Worm (Caenorhabditis elegans): ENCODE results near the gene Y43H11AL.1.

Y43H11AL.1 gene

DNA sequence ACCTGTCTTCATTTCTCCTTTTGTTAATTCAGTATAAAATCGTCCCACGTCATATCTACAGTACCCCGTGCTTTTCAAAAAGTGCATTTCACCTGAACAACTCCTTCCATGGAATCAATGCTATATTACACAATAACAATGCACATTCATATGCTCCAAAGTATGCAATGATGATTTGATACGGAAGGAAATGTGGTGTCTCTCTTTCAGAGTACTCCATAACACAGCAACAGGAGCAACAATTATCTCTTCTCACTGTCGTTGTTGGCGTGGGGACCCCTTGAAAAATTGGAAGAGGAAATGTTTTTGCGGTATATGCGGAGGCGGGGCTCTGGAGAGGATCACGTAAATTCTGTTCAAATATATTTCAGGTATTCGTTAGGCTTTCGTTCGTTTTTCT, 25.0 kb upstream of the Y43H11AL.1 start, which contains the start of gene cat-2:
cat-2 (plus strand) TSS at position 301 of the 400 bp plus-strand sequence.
- TF ChIP-seq aly-2 (tag; optimal IDR thresholded peaks at IDR 0.05) (no peak), egl-27 (tag; optimal IDR thresholded peaks at IDR 0.05) (no peak), lin-39 (tag; optimal IDR thresholded peaks at IDR 0.05) (peak; percentile 29), ztf-11 (tag; optimal IDR thresholded peaks at IDR 0.05) (no peak), nhr-43 (tag; optimal IDR thresholded peaks at IDR 0.05; ENCODE audit: poor library complexity, severe bottlenecking) (no peak)

DNA sequence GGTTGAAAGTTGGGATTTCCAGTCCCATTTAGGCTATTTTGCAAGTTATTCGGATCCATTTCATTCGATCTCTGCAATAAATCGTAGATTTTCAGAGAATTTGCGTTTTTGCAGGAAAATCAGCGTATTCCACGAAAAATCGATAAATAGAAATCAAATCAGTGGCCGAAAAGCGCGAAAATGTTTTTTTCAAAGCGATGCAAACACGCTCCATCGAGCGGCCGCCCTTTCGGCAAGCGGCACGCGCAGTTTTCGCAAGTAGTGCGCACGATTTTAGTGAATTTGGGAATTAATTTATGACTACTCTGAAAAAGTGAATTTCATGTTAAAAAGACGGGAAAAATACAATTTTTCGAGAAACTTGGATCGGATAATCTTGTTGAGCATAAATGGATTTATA, 22.6 kb upstream of the Y43H11AL.1 start:
- TF ChIP-seq ceh-9 (tag; optimal IDR thresholded peaks at IDR 0.05) (no peak), fkh-10 (GFP tag; optimal IDR thresholded peaks at IDR 0.05) (peak; percentile 91), lsy-12 (tag; optimal IDR thresholded peaks at IDR 0.05) (peak; percentile 85), unc-62 (GFP tag; optimal IDR thresholded peaks at IDR 0.05) (peak; percentile 30), ceh-82 (tag; optimal IDR thresholded peaks at IDR 0.05) (peak; percentile 92), egl-27 (tag; optimal IDR thresholded peaks at IDR 0.05) (peak; percentile 57), jun-1 (tag; optimal IDR thresholded peaks at IDR 0.05) (peak; percentile 84), nfya-1 (tag; optimal IDR thresholded peaks at IDR 0.05; ENCODE audit: insufficient read depth) (peak; percentile 93), elt-2 (tag; optimal IDR thresholded peaks at IDR 0.05) (peak; percentile 78), zag-1 (tag; optimal IDR thresholded peaks at IDR 0.05) (peak; percentile 19), ceh-16 (tag; optimal IDR thresholded peaks at IDR 0.05) (peak; percentile 5), ama-1 (optimal IDR thresholded peaks at IDR 0.05) (peak; percentile 63), nhr-43 (tag; optimal IDR thresholded peaks at IDR 0.05; ENCODE audit: poor library complexity, severe bottlenecking) (peak; percentile 97), elt-3 (tag; optimal IDR thresholded peaks at IDR 0.05) (peak in 1 of 3 experiments; percentile 43), nhr-12 (tag; optimal IDR thresholded peaks at IDR 0.05) (no peak), ZK546.5 (tag; optimal IDR thresholded peaks at IDR 0.05) (no peak), nhr-76 (tag; optimal IDR thresholded peaks at IDR 0.05) (peak; percentile 81), ztf-4 (tag; optimal IDR thresholded peaks at IDR 0.05) (no peak), nhr-11 (tag; optimal IDR thresholded peaks at IDR 0.05) (peak; percentile 54), hmg-11 (tag; optimal IDR thresholded peaks at IDR 0.05) (peak; percentile 97), nhr-77 (tag; optimal IDR thresholded peaks at IDR 0.05) (peak; percentile 87), mdl-1 (tag; optimal IDR thresholded peaks at IDR 0.05) (no peak), sea-2 (GFP tag; optimal IDR thresholded peaks at IDR 0.05) (no peak), R02D3.7 (tag; optimal IDR thresholded peaks at IDR 0.05) (peak; percentile 92), tbx-2 (tag; optimal IDR thresholded peaks at IDR 0.05) (peak; percentile 88), nhr-237 (tag; optimal IDR thresholded peaks at IDR 0.05) (no peak), unc-39 (tag; optimal IDR thresholded peaks at IDR 0.05) (no peak), skn-1 (tag; optimal IDR thresholded peaks at IDR 0.05) (peak; percentile 90), egl-5 (tag; optimal IDR thresholded peaks at IDR 0.05) (peak; percentile 94), lin-15B (tag; optimal IDR thresholded peaks at IDR 0.05) (peak; percentile 98), elt-1 (tag; optimal IDR thresholded peaks at IDR 0.05) (peak; percentile 62), nhr-23 (tag; optimal IDR thresholded peaks at IDR 0.05) (peak; percentile 93), pqm-1 (tag; optimal IDR thresholded peaks at IDR 0.05) (peak; percentile 99), ceh-28 (tag; optimal IDR thresholded peaks at IDR 0.05) (peak; percentile 97), pha-4 (tag; optimal IDR thresholded peaks at IDR 0.05) (peak; percentile 97), mml-1 (tag; optimal IDR thresholded peaks at IDR 0.05) (no peak), lin-39 (tag; optimal IDR thresholded peaks at IDR 0.05) (peak; percentile 93), nhr-25 (tag; optimal IDR thresholded peaks at IDR 0.05) (peak; percentile 91), aly-2 (tag; optimal IDR thresholded peaks at IDR 0.05) (peak; percentile 59), snpc-4 (tag; optimal IDR thresholded peaks at IDR 0.05) (peak; percentile 95)

DNA sequence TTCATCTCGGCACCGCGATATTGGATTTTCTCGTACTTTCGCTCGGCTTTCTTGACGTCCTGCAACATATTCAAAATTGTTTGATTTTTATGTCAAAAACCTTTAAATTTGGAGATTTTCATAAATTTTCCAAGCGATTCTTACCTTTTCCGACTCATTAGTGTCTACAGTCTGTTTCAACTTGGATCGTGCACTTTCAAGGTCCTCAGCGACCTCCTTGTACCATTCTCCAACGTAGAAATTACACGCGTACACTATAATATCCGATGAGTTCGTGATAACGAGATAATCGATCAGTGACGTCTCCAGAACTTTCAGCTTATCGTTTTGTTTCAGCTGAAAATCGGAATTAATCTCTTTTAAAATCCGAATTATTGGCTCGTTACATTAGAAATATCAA, 15.2 kb upstream of the Y43H11AL.1 start:
- TF ChIP-seq jun-1 (tag; optimal IDR thresholded peaks at IDR 0.05) (no peak), nhr-76 (tag; optimal IDR thresholded peaks at IDR 0.05) (no peak), ztf-11 (tag; optimal IDR thresholded peaks at IDR 0.05) (no peak), fos-1 (tag; optimal IDR thresholded peaks at IDR 0.05) (no peak), snpc-4 (tag; optimal IDR thresholded peaks at IDR 0.05) (no peak), mdl-1 (tag; optimal IDR thresholded peaks at IDR 0.05) (no peak), nhr-28 (tag; optimal IDR thresholded peaks at IDR 0.05) (no peak), nhr-237 (tag; optimal IDR thresholded peaks at IDR 0.05) (no peak), fkh-2 (tag; optimal IDR thresholded peaks at IDR 0.05) (no peak), elt-2 (tag; optimal IDR thresholded peaks at IDR 0.05) (no peak), nhr-11 (tag; optimal IDR thresholded peaks at IDR 0.05) (no peak), egl-5 (tag; optimal IDR thresholded peaks at IDR 0.05) (no peak), ama-1 (optimal IDR thresholded peaks at IDR 0.05) (no peak), R02D3.7 (tag; optimal IDR thresholded peaks at IDR 0.05) (no peak)
